Fruit fly (Drosophila melanogaster) whole organism, embryonic: Measurements from ENCODE around the gene CG4230.

ENCODE experiments used
- Abd-B ChIP-seq: fragments of 200-800 bp; sonication (Bioruptor generic); optimal IDR thresholded peaks from 2 replicates; lab custom pipeline; 2018; ENCODE audit warnings: missing biosample characterization, mild to moderate bottlenecking, missing genetic modification characterization, moderate library complexity
- CG10209 ChIP-seq: fragments of 200-800 bp; sonication (Bioruptor generic); optimal IDR thresholded peaks from 3 replicates; lab custom pipeline; 2017; ENCODE audit warnings: missing biosample characterization, mild to moderate bottlenecking, missing genetic modification characterization, missing genetic modification reagents
- CG10267 ChIP-seq: fragments of 200-800 bp; sonication (Bioruptor generic); optimal IDR thresholded peaks from 2 replicates; lab custom pipeline; 2018; ENCODE audit warnings: missing biosample characterization, mild to moderate bottlenecking, missing genetic modification characterization, moderate library complexity
- CG10321 ChIP-seq: fragments of 200-800 bp; sonication (Bioruptor generic); IDR thresholded peaks from 2 replicates; pipeline ENCODE4 v1.3.6; 2022; ENCODE audit warnings: missing biosample characterization, missing genetic modification characterization
- CG10543 ChIP-seq: fragments of 200-800 bp; sonication (Bioruptor generic); optimal IDR thresholded peaks from 3 replicates; lab custom pipeline; 2017; ENCODE audit warnings: missing biosample characterization, mild to moderate bottlenecking, missing genetic modification characterization, moderate library complexity
- CG11085 ChIP-seq: fragments of 200-800 bp; sonication (Bioruptor generic); IDR thresholded peaks from 2 replicates; pipeline ENCODE4 v1.3.6; 2022; ENCODE audit warnings: missing biosample characterization, missing genetic modification characterization
- CG11456 ChIP-seq: fragments of 200-800 bp; sonication (Bioruptor generic); IDR thresholded peaks from 3 replicates; pipeline ENCODE4 v1.3.6; 2022; ENCODE audit warnings: missing biosample characterization, missing genetic modification characterization
- CG1603 ChIP-seq: fragments of 200-800 bp; sonication (Bioruptor generic); optimal IDR thresholded peaks from 2 replicates; lab custom pipeline; 2019; ENCODE audit warnings: missing biosample characterization, mild to moderate bottlenecking, missing genetic modification characterization, moderate library complexity
- CG17328 ChIP-seq: fragments of 200-800 bp; sonication (Bioruptor generic); IDR thresholded peaks from 2 replicates; pipeline ENCODE4 v1.3.6; 2022; ENCODE audit warnings: missing biosample characterization, missing genetic modification characterization
- CG30403 ChIP-seq: fragments of 200-800 bp; sonication (Bioruptor generic); optimal IDR thresholded peaks from 3 replicates; lab custom pipeline; 2016; ENCODE audit warnings: missing biosample characterization, missing genetic modification characterization
- CG32767 ChIP-seq: fragments of 200-800 bp; sonication (Bioruptor generic); IDR thresholded peaks from 2 replicates; pipeline ENCODE4 v1.3.6; 2022; ENCODE audit warnings: missing biosample characterization, missing genetic modification characterization
- CG33557 ChIP-seq: fragments of 200-800 bp; sonication (Bioruptor generic); optimal IDR thresholded peaks from 2 replicates; lab custom pipeline; 2019; ENCODE audit warnings: missing biosample characterization, mild to moderate bottlenecking, missing genetic modification characterization, moderate library complexity
- CG34376 ChIP-seq: fragments of 200-800 bp; sonication (Bioruptor generic); optimal IDR thresholded peaks from 2 replicates; lab custom pipeline; 2018; ENCODE audit warnings: missing biosample characterization, mild to moderate bottlenecking, missing genetic modification characterization
- CG4707 ChIP-seq: fragments of 200-800 bp; sonication (Bioruptor generic); optimal IDR thresholded peaks from 2 replicates; lab custom pipeline; 2018; ENCODE audit warnings: missing biosample characterization, mild to moderate bottlenecking, missing genetic modification characterization, moderate library complexity
- CG4820 ChIP-seq: fragments of 200-800 bp; sonication (Bioruptor generic); optimal IDR thresholded peaks from 3 replicates; lab custom pipeline; 2016; ENCODE audit warnings: missing biosample characterization, missing genetic modification characterization
- CG6272 ChIP-seq: fragments of 200-800 bp; sonication (Bioruptor generic); IDR thresholded peaks from 2 replicates; pipeline ENCODE4 v1.3.6; 2022; ENCODE audit warnings: missing biosample characterization, missing genetic modification characterization
- CG7271 ChIP-seq: fragments of 200-800 bp; sonication (Bioruptor generic); optimal IDR thresholded peaks from 2 replicates; lab custom pipeline; 2018; ENCODE audit warnings: missing biosample characterization, mild to moderate bottlenecking, missing genetic modification characterization, moderate library complexity
- CG7839 ChIP-seq: fragments of 200-800 bp; sonication (Bioruptor generic); optimal IDR thresholded peaks from 3 replicates; lab custom pipeline; 2018; ENCODE audit warnings: missing biosample characterization, mild to moderate bottlenecking, missing genetic modification characterization, moderate library complexity
- CG8924 ChIP-seq: fragments of 200-800 bp; optimal IDR thresholded peaks from 3 replicates; lab custom pipeline; 2019; ENCODE audit warnings: missing biosample characterization, mild to moderate bottlenecking, missing genetic modification characterization, moderate library complexity
- CG9797 ChIP-seq: fragments of 200-800 bp; sonication (Bioruptor generic); optimal IDR thresholded peaks from 3 replicates; lab custom pipeline; 2018; ENCODE audit warnings: missing biosample characterization, mild to moderate bottlenecking, missing genetic modification characterization
- D19A ChIP-seq: fragments of 200-800 bp; optimal IDR thresholded peaks from 3 replicates; lab custom pipeline; 2019; ENCODE audit warnings: missing biosample characterization, mild to moderate bottlenecking, missing genetic modification characterization, moderate library complexity
- Hand ChIP-seq: fragments of 200-800 bp; sonication (Bioruptor generic); optimal IDR thresholded peaks from 2 replicates; lab custom pipeline; 2017; ENCODE audit warnings: mild to moderate bottlenecking, missing biosample characterization, missing genetic modification reagents, missing genetic modification characterization
- Hr3 ChIP-seq: fragments of 200-800 bp; sonication (Bioruptor generic); optimal IDR thresholded peaks from 3 replicates; lab custom pipeline; 2016; ENCODE audit warnings: missing biosample characterization, missing genetic modification characterization
- Jarid2 ChIP-seq: fragments of 200-800 bp; sonication (Bioruptor generic); optimal IDR thresholded peaks from 3 replicates; lab custom pipeline; 2017; ENCODE audit warnings: mild to moderate bottlenecking, missing biosample characterization, missing genetic modification reagents, missing genetic modification characterization
- Max ChIP-seq: fragments of 200-800 bp; sonication (Bioruptor generic); optimal IDR thresholded peaks from 2 replicates; lab custom pipeline; 2016; ENCODE audit warnings: missing biosample characterization, mild to moderate bottlenecking, missing genetic modification characterization
- Mrtf ChIP-seq: fragments of 200-800 bp; sonication (Bioruptor generic); IDR thresholded peaks from 3 replicates; pipeline ENCODE4 v1.3.6; 2022; ENCODE audit warnings: missing biosample characterization, missing genetic modification characterization
- Nf-YB ChIP-seq: fragments of 200-800 bp; sonication (Bioruptor generic); optimal IDR thresholded peaks from 3 replicates; lab custom pipeline; 2019; ENCODE audit warnings: missing biosample characterization, mild to moderate bottlenecking, missing genetic modification characterization, moderate library complexity
- Oaz ChIP-seq: fragments of 200-800 bp; sonication (Bioruptor generic); IDR thresholded peaks from 2 replicates; pipeline ENCODE4 v1.3.6; 2022; ENCODE audit warnings: missing biosample characterization, missing genetic modification characterization
- crc ChIP-seq: fragments of 200-800 bp; sonication (Bioruptor generic); optimal IDR thresholded peaks from 2 replicates; lab custom pipeline; 2016; ENCODE audit warnings: missing biosample characterization, missing genetic modification characterization
- croc ChIP-seq: fragments of 200-800 bp; sonication (Bioruptor generic); conservative IDR thresholded peaks from 3 replicates; pipeline ENCODE4 v1.3.6; 2022; ENCODE audit warnings: missing biosample characterization, missing genetic modification characterization
- dan ChIP-seq: fragments of 200-800 bp; sonication (Bioruptor generic); IDR thresholded peaks from 2 replicates; pipeline ENCODE4 v1.3.6; 2022; ENCODE audit warnings: missing biosample characterization, missing genetic modification characterization
- disco-r ChIP-seq: fragments of 200-800 bp; sonication (Bioruptor generic); optimal IDR thresholded peaks from 2 replicates; lab custom pipeline; 2016; ENCODE audit warnings: missing biosample characterization, missing genetic modification characterization
- dmrt11E ChIP-seq: fragments of 200-800 bp; sonication (Bioruptor generic); optimal IDR thresholded peaks from 3 replicates; lab custom pipeline; 2018; ENCODE audit warnings: missing biosample characterization, mild to moderate bottlenecking, missing genetic modification characterization, moderate library complexity
- ems ChIP-seq: fragments of 200-800 bp; sonication (Bioruptor generic); optimal IDR thresholded peaks from 3 replicates; lab custom pipeline; 2016; ENCODE audit warnings: missing biosample characterization, missing genetic modification characterization
- en ChIP-seq: fragments of 200-800 bp; sonication (Bioruptor generic); optimal IDR thresholded peaks from 2 replicates; lab custom pipeline; 2016; ENCODE audit warnings: missing biosample characterization, missing genetic modification characterization
- eyg ChIP-seq: fragments of 200-800 bp; sonication (Bioruptor generic); optimal IDR thresholded peaks from 3 replicates; lab custom pipeline; 2016; ENCODE audit warnings: missing biosample characterization, missing genetic modification characterization
- fu2 ChIP-seq: fragments of 200-800 bp; sonication (Bioruptor generic); optimal IDR thresholded peaks from 2 replicates; lab custom pipeline; 2016; ENCODE audit warnings: missing biosample characterization, missing genetic modification characterization
- gem ChIP-seq: fragments of 200-800 bp; sonication (Bioruptor generic); optimal IDR thresholded peaks from 2 replicates; lab custom pipeline; 2019; ENCODE audit warnings: missing biosample characterization, mild to moderate bottlenecking, missing genetic modification characterization, moderate library complexity
- lmd ChIP-seq: fragments of 200-800 bp; sonication (Bioruptor generic); IDR thresholded peaks from 2 replicates; pipeline ENCODE4 v1.3.6; 2022; ENCODE audit warnings: missing biosample characterization, missing genetic modification characterization
- maf-S ChIP-seq: fragments of 200-800 bp; sonication (Bioruptor generic); optimal IDR thresholded peaks from 2 replicates; lab custom pipeline; 2016; ENCODE audit warnings: missing biosample characterization, missing genetic modification characterization
- nau ChIP-seq: fragments of 200-800 bp; sonication (Bioruptor generic); optimal IDR thresholded peaks from 3 replicates; lab custom pipeline; 2017; ENCODE audit warnings: missing biosample characterization, mild to moderate bottlenecking, missing genetic modification characterization, missing genetic modification reagents
- onecut ChIP-seq: fragments of 200-800 bp; sonication (Bioruptor generic); IDR thresholded peaks from 2 replicates; pipeline ENCODE4 v1.3.6; 2022; ENCODE audit warnings: missing biosample characterization, missing genetic modification characterization
- pb ChIP-seq: fragments of 200-800 bp; sonication (Bioruptor generic); optimal IDR thresholded peaks from 3 replicates; lab custom pipeline; 2016; ENCODE audit warnings: missing biosample characterization, missing genetic modification characterization
- ranshi ChIP-seq: fragments of 200-800 bp; sonication (Bioruptor generic); IDR thresholded peaks from 2 replicates; pipeline ENCODE4 v1.3.6; 2022; ENCODE audit warnings: missing biosample characterization, missing genetic modification characterization
- ssp ChIP-seq: fragments of 200-800 bp; sonication (Bioruptor generic); IDR thresholded peaks from 2 replicates; pipeline ENCODE4 v1.3.6; 2022; ENCODE audit warnings: missing biosample characterization, missing genetic modification characterization
- vvl ChIP-seq: fragments of 200-800 bp; sonication (Bioruptor generic); IDR thresholded peaks from 2 replicates; pipeline ENCODE4 v1.3.6; 2022; ENCODE audit warnings: missing biosample characterization, missing genetic modification characterization
- wor ChIP-seq: fragments of 200-800 bp; sonication (Bioruptor generic); IDR thresholded peaks from 2 replicates; pipeline ENCODE4 v1.3.6; 2022; ENCODE audit warnings: missing biosample characterization, missing genetic modification characterization
- zf30C ChIP-seq: fragments of 200-800 bp; sonication (Bioruptor generic); optimal IDR thresholded peaks from 3 replicates; lab custom pipeline; 2018; ENCODE audit warnings: missing biosample characterization, mild to moderate bottlenecking, missing genetic modification characterization
- zfh1 ChIP-seq: fragments of 200-800 bp; sonication (Bioruptor generic); IDR thresholded peaks from 3 replicates; pipeline ENCODE4 v1.3.6; 2022; ENCODE audit warnings: missing biosample characterization, missing genetic modification characterization

Gene CG4230

DNA sequence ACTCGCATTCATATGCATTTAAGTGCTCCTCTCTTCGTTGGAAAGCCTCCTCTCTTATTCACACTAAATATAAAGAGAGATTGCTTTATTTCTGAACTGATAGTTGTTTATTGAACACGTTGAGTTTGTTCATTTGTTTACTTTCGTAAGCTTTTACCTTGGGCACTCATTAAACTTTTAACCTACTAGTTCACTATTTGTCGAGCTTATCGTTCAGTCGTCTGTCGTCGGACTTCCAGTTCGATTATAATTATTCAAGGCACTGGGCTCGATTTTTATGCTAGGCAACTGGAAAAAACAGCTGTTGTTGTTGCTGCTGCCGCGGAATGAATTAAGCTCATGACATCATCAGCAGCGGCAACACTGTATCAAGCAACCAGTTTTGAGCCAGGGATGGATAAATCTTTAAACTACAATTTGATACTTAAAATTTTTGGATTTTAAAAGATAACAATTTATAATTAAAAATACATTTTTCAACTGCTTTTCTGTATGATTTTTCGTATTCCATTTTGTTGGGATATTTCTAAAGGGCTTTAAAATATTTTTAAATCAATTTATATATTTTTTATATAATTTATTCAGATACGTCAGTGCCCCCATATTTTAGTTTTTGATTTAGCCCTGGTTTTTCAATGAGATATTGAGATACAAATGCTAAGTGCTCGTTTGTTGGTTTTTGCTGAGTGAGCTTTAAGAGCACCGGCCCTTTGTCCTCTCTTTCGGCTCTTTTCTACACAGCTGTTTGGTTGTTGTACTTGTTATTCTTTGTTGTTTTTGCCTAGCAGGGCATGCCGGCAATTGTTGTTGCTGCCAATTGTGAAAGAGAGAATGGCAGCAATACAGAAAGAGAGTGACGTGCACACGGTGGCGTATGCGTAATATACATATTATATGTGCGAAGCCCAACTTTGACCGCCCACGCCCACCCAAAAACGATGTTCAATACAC is 49.5 kb downstream of the CG4230 start (continued):
- TF ChIP-seq Jarid2 (GFP tag; lab: Kevin White, UChicago): peak; percentile 76
- TF ChIP-seq gem (tag; lab: Kevin White, UChicago): peak; percentile 98
- TF ChIP-seq ranshi (GFP tag; lab: Robert Waterston, UW): peak; percentile 95
- TF ChIP-seq CG30403: peak; percentile 92
- no peak for TF ChIP-seq pb (GFP tag; lab: Kevin White, UChicago)
- TF ChIP-seq maf-S (GFP tag; lab: Kevin White, UChicago): peak; percentile 11
- peak; percentile 76 for TF ChIP-seq onecut (GFP tag; lab: Robert Waterston, UW)
- TF ChIP-seq CG1603 (tag; lab: Kevin White, UChicago): no peak
- no peak for TF ChIP-seq eyg
- TF ChIP-seq wor: peak; percentile 91
- TF ChIP-seq CG10543 (GFP tag; lab: Kevin White, UChicago): peak; percentile 97
- TF ChIP-seq zf30C (GFP tag; lab: Kevin White, UChicago): no peak
- peak; percentile 48 for TF ChIP-seq CG7271 (tag; lab: Kevin White, UChicago)
- TF ChIP-seq CG32767 (GFP tag; lab: Robert Waterston, UW): peak; percentile 97
- no peak for TF ChIP-seq disco-r (GFP tag; lab: Kevin White, UChicago)
- no peak for TF ChIP-seq crc (GFP tag; lab: Kevin White, UChicago)
- peak; percentile 94 for TF ChIP-seq Abd-B (GFP tag; lab: Kevin White, UChicago)
- TF ChIP-seq CG11456: peak; percentile 87
- TF ChIP-seq Mrtf (GFP tag; lab: Robert Waterston, UW): peak; percentile 92; the same call in 2 of the 3 replicates
- no peak for TF ChIP-seq en (GFP tag; lab: Kevin White, UChicago)
- peak; percentile 82 for TF ChIP-seq Nf-YB
- TF ChIP-seq lmd (GFP tag; lab: Robert Waterston, UW): peak; percentile 97
- no peak for TF ChIP-seq dan (GFP tag; lab: Robert Waterston, UW)
- TF ChIP-seq CG33557 (GFP tag; lab: Kevin White, UChicago): no peak
- TF ChIP-seq CG10267 (tag; lab: Kevin White, UChicago): peak; percentile 93
- TF ChIP-seq CG9797 (GFP tag; lab: Kevin White, UChicago): no peak
- peak; percentile 98 for TF ChIP-seq CG8924 (tag; lab: Kevin White, UChicago)
- TF ChIP-seq D19A (tag; lab: Kevin White, UChicago): peak; percentile 93
- peak; percentile 87 for TF ChIP-seq zfh1
- TF ChIP-seq CG7839 (tag; lab: Kevin White, UChicago): peak; percentile 98
- peak; percentile 81 for TF ChIP-seq Oaz (GFP tag; lab: Robert Waterston, UW)
- TF ChIP-seq Max (GFP tag; lab: Kevin White, UChicago): peak; percentile 73
- peak; percentile 79 for TF ChIP-seq CG10321 (GFP tag; lab: Robert Waterston, UW)
- peak; percentile 87 for TF ChIP-seq ssp
- peak; percentile 93 for TF ChIP-seq croc (GFP tag; lab: Robert Waterston, UW)
- peak; percentile 89 for TF ChIP-seq Hr3 (GFP tag; lab: Kevin White, UChicago)
- peak; percentile 18 for TF ChIP-seq fu2 (GFP tag; lab: Kevin White, UChicago)
- TF ChIP-seq CG4707 (GFP tag; lab: Kevin White, UChicago): peak; percentile 8
- peak; percentile 90 for TF ChIP-seq CG6272
- peak; percentile 53 for TF ChIP-seq nau (GFP tag; lab: Kevin White, UChicago)
- TF ChIP-seq ems (GFP tag; lab: Kevin White, UChicago): no peak
- peak; percentile 45 for TF ChIP-seq dmrt11E (tag; lab: Kevin White, UChicago)
- TF ChIP-seq Hand (GFP tag; lab: Kevin White, UChicago): peak; percentile 96
- peak; percentile 93 for TF ChIP-seq CG11085 (GFP tag; lab: Robert Waterston, UW)
- peak; percentile 85 for TF ChIP-seq CG34376 (GFP tag; lab: Kevin White, UChicago)
- peak; percentile 78 for TF ChIP-seq CG4820 (GFP tag; lab: Kevin White, UChicago)
- TF ChIP-seq CG10209 (GFP tag; lab: Kevin White, UChicago): peak; percentile 96
- TF ChIP-seq vvl: peak; percentile 97
- TF ChIP-seq CG17328: peak; percentile 93
